Fruit fly (Drosophila melanogaster) whole organism, embryonic: ENCODE data around the gene CG17154.
A peak's percentile ranks its signal among the peaks of the same experiment; 100 is the strongest.

Experiments used
- Abd-B ChIP-seq: fragments of 200-800 bp; sonication (Bioruptor generic); optimal IDR thresholded peaks from 2 replicates; lab custom pipeline; 2018; ENCODE audit warnings: missing biosample characterization, mild to moderate bottlenecking, missing genetic modification characterization, moderate library complexity
- CG10979 ChIP-seq: fragments of 200-800 bp; sonication (Bioruptor generic); optimal IDR thresholded peaks from 2 replicates; lab custom pipeline; 2018; ENCODE audit warnings: missing biosample characterization, mild to moderate bottlenecking, missing genetic modification characterization, moderate library complexity
- CG12236 ChIP-seq: fragments of 200-800 bp; sonication (Bioruptor generic); optimal IDR thresholded peaks from 2 replicates; lab custom pipeline; 2016; ENCODE audit warnings: missing biosample characterization, missing genetic modification characterization
- CG13296 ChIP-seq: fragments of 200-800 bp; sonication (Bioruptor generic); optimal IDR thresholded peaks from 3 replicates; lab custom pipeline; 2018; ENCODE audit warnings: missing biosample characterization, mild to moderate bottlenecking, missing genetic modification characterization
- CG13624 ChIP-seq: fragments of 200-800 bp; sonication (Bioruptor generic); optimal IDR thresholded peaks from 2 replicates; lab custom pipeline; 2016; ENCODE audit warnings: missing biosample characterization, missing genetic modification characterization
- CG16815 ChIP-seq: fragments of 200-800 bp; sonication (Bioruptor generic); optimal IDR thresholded peaks from 3 replicates; lab custom pipeline; 2017; ENCODE audit warnings: missing biosample characterization, mild to moderate bottlenecking, missing genetic modification characterization
- CG17359 ChIP-seq: fragments of 200-800 bp; sonication (Bioruptor generic); optimal IDR thresholded peaks from 3 replicates; lab custom pipeline; 2018; ENCODE audit warnings: missing biosample characterization, mild to moderate bottlenecking, missing genetic modification characterization, moderate library complexity
- CG18262 ChIP-seq: fragments of 200-800 bp; optimal IDR thresholded peaks from 3 replicates; lab custom pipeline; 2019; ENCODE audit warnings: missing biosample characterization, mild to moderate bottlenecking, missing genetic modification characterization, moderate library complexity
- CG30403 ChIP-seq: fragments of 200-800 bp; sonication (Bioruptor generic); optimal IDR thresholded peaks from 3 replicates; lab custom pipeline; 2016; ENCODE audit warnings: missing biosample characterization, missing genetic modification characterization
- CG3163 ChIP-seq: fragments of 200-800 bp; sonication (Bioruptor generic); optimal IDR thresholded peaks from 3 replicates; lab custom pipeline; 2016; ENCODE audit warnings: missing biosample characterization, missing genetic modification characterization
- CG32532 ChIP-seq: fragments of 200-800 bp; sonication (Bioruptor generic); IDR thresholded peaks from 2 replicates; pipeline ENCODE4 v1.3.6; 2022; ENCODE audit warnings: missing biosample characterization, missing genetic modification characterization
- CG3281 ChIP-seq: fragments of 200-800 bp; sonication (Bioruptor generic); optimal IDR thresholded peaks from 3 replicates; lab custom pipeline; 2017; ENCODE audit warnings: missing biosample characterization, mild to moderate bottlenecking, missing genetic modification characterization
- CG4820 ChIP-seq: fragments of 200-800 bp; sonication (Bioruptor generic); optimal IDR thresholded peaks from 3 replicates; lab custom pipeline; 2016; ENCODE audit warnings: missing biosample characterization, missing genetic modification characterization
- CG6272 ChIP-seq: fragments of 200-800 bp; sonication (Bioruptor generic); IDR thresholded peaks from 2 replicates; pipeline ENCODE4 v1.3.6; 2022; ENCODE audit warnings: missing biosample characterization, missing genetic modification characterization
- CG7839 ChIP-seq: fragments of 200-800 bp; sonication (Bioruptor generic); optimal IDR thresholded peaks from 3 replicates; lab custom pipeline; 2018; ENCODE audit warnings: missing biosample characterization, mild to moderate bottlenecking, missing genetic modification characterization, moderate library complexity
- CG7928 ChIP-seq: fragments of 200-800 bp; sonication (Bioruptor generic); optimal IDR thresholded peaks from 2 replicates; lab custom pipeline; 2017; ENCODE audit warnings: missing biosample characterization, mild to moderate bottlenecking, missing genetic modification characterization
- CG8290 ChIP-seq, 3 experiments: fragments of 200-800 bp; sonication (Bioruptor generic); optimal IDR thresholded peaks; 2 replicates each; lab custom pipeline; 2016 to 2019; ENCODE audit warnings: missing biosample characterization in 3 of 3, missing genetic modification characterization in 3 of 3, mild to moderate bottlenecking in 2 of 3, moderate library complexity in 1 of 3
- CG9215 ChIP-seq: fragments of 200-800 bp; sonication (Bioruptor generic); IDR thresholded peaks from 2 replicates; pipeline ENCODE4 v1.3.6; 2022; ENCODE audit warnings: missing biosample characterization, missing genetic modification characterization
- CG9817 ChIP-seq: fragments of 200-800 bp; sonication (Bioruptor generic); optimal IDR thresholded peaks from 2 replicates; lab custom pipeline; 2018; ENCODE audit warnings: missing biosample characterization, mild to moderate bottlenecking, missing genetic modification characterization, moderate library complexity
- CG9932 ChIP-seq: fragments of 200-800 bp; sonication (Bioruptor generic); IDR thresholded peaks from 2 replicates; pipeline ENCODE4 v1.3.6; 2022; ENCODE audit warnings: missing biosample characterization, missing genetic modification characterization
- CoRest ChIP-seq: fragments of 200-800 bp; sonication (Bioruptor generic); optimal IDR thresholded peaks from 3 replicates; lab custom pipeline; 2018; ENCODE audit warnings: missing biosample characterization, mild to moderate bottlenecking, missing genetic modification characterization, moderate library complexity
- CrebB ChIP-seq: fragments of 200-800 bp; sonication (Bioruptor generic); optimal IDR thresholded peaks from 3 replicates; lab custom pipeline; 2018; ENCODE audit warnings: missing biosample characterization, mild to moderate bottlenecking, missing genetic modification characterization
- Dad ChIP-seq: fragments of 200-800 bp; sonication (Bioruptor generic); optimal IDR thresholded peaks from 3 replicates; lab custom pipeline; 2016; ENCODE audit warnings: missing biosample characterization, missing genetic modification characterization
- Deaf1 ChIP-seq: fragments of 200-800 bp; optimal IDR thresholded peaks from 3 replicates; lab custom pipeline; 2019; ENCODE audit warnings: missing biosample characterization, mild to moderate bottlenecking, missing genetic modification characterization, moderate library complexity
- Dref ChIP-seq: fragments of 200-800 bp; sonication (Bioruptor generic); IDR thresholded peaks from 2 replicates; pipeline ENCODE4 v1.3.6; 2022; ENCODE audit warnings: missing biosample characterization, missing genetic modification characterization
- Ets97D ChIP-seq: fragments of 200-800 bp; sonication (Bioruptor generic); optimal IDR thresholded peaks from 3 replicates; lab custom pipeline; 2016; ENCODE audit warnings: missing biosample characterization, missing genetic modification characterization
- Hr3 ChIP-seq: fragments of 200-800 bp; sonication (Bioruptor generic); optimal IDR thresholded peaks from 3 replicates; lab custom pipeline; 2016; ENCODE audit warnings: missing biosample characterization, missing genetic modification characterization
- Hr39 ChIP-seq: fragments of >200 bp; optimal IDR thresholded peaks from 2 replicates; lab custom pipeline; 2017
- Hr78 ChIP-seq, 2 experiments: fragments of 200-800 bp in 1 of 2; fragments of >200 bp in 1 of 2; sonication (Bioruptor generic) in 1 of 2; optimal IDR thresholded peaks; 2 replicates each; lab custom pipeline; 2017 to 2019; ENCODE audit warnings: missing biosample characterization in 2 of 2, missing genetic modification characterization in 2 of 2, mild to moderate bottlenecking in 1 of 2, moderate library complexity in 1 of 2
- NfI ChIP-seq: fragments of 200-800 bp; sonication (Bioruptor generic); optimal IDR thresholded peaks from 3 replicates; lab custom pipeline; 2018; ENCODE audit warnings: missing biosample characterization, mild to moderate bottlenecking, missing genetic modification characterization, moderate library complexity
- Rfx ChIP-seq: fragments of 200-800 bp; sonication (Bioruptor generic); IDR thresholded peaks from 2 replicates; pipeline ENCODE4 v1.3.6; 2022; ENCODE audit warnings: missing biosample characterization, missing genetic modification characterization
- Sox102F ChIP-seq: fragments of 200-800 bp; sonication (Bioruptor generic); optimal IDR thresholded peaks from 2 replicates; lab custom pipeline; 2018; ENCODE audit warnings: missing biosample characterization, mild to moderate bottlenecking, missing genetic modification characterization, moderate library complexity
- al ChIP-seq: fragments of 200-800 bp; sonication (Bioruptor generic); IDR thresholded peaks from 2 replicates; pipeline ENCODE4 v1.3.6; 2022; ENCODE audit warnings: missing biosample characterization, missing genetic modification characterization
- bab2 ChIP-seq: fragments of 200-800 bp; sonication (Bioruptor generic); optimal IDR thresholded peaks from 2 replicates; lab custom pipeline; 2016; ENCODE audit warnings: missing biosample characterization, missing genetic modification characterization
- crp ChIP-seq, 2 experiments: fragments of 200-800 bp; sonication (Bioruptor generic); optimal IDR thresholded peaks; 2 replicates in 1 of 2; 3 replicates in 1 of 2; lab custom pipeline; 2017; ENCODE audit warnings: missing biosample characterization in 2 of 2, missing genetic modification characterization in 2 of 2, mild to moderate bottlenecking in 1 of 2, moderate library complexity in 1 of 2
- cwo ChIP-seq: fragments of 200-800 bp; sonication (Bioruptor generic); optimal IDR thresholded peaks from 3 replicates; lab custom pipeline; 2017; ENCODE audit warnings: missing biosample characterization, missing genetic modification characterization, mild to moderate bottlenecking, moderate library complexity, missing genetic modification reagents
- ems ChIP-seq: fragments of 200-800 bp; sonication (Bioruptor generic); optimal IDR thresholded peaks from 3 replicates; lab custom pipeline; 2016; ENCODE audit warnings: missing biosample characterization, missing genetic modification characterization
- gsb-n ChIP-seq: fragments of 200-800 bp; sonication (Bioruptor generic); optimal IDR thresholded peaks from 3 replicates; lab custom pipeline; 2018; ENCODE audit warnings: missing biosample characterization, mild to moderate bottlenecking, missing genetic modification characterization
- ind ChIP-seq: fragments of 200-800 bp; sonication (Bioruptor generic); optimal IDR thresholded peaks from 3 replicates; lab custom pipeline; 2016; ENCODE audit warnings: missing biosample characterization, missing genetic modification characterization
- klu ChIP-seq: fragments of 200-800 bp; sonication (Bioruptor generic); IDR thresholded peaks from 2 replicates; pipeline ENCODE4 v1.3.6; 2022; ENCODE audit warnings: missing biosample characterization, missing genetic modification characterization
- onecut ChIP-seq: fragments of 200-800 bp; sonication (Bioruptor generic); IDR thresholded peaks from 2 replicates; pipeline ENCODE4 v1.3.6; 2022; ENCODE audit warnings: missing biosample characterization, missing genetic modification characterization
- pros ChIP-seq: fragments of 200-800 bp; sonication (Bioruptor generic); optimal IDR thresholded peaks from 3 replicates; lab custom pipeline; 2019; ENCODE audit warnings: missing biosample characterization, mild to moderate bottlenecking, missing genetic modification characterization, moderate library complexity
- schlank ChIP-seq: fragments of 200-800 bp; sonication (Bioruptor generic); optimal IDR thresholded peaks from 2 replicates; lab custom pipeline; 2018; ENCODE audit warnings: missing biosample characterization, mild to moderate bottlenecking, missing genetic modification characterization
- sim ChIP-seq: fragments of 200-800 bp; sonication (Bioruptor generic); IDR thresholded peaks from 2 replicates; pipeline ENCODE4 v1.3.6; 2022; ENCODE audit warnings: missing biosample characterization, missing genetic modification characterization
- slbo ChIP-seq: fragments of 200-800 bp; sonication (Bioruptor generic); IDR thresholded peaks from 2 replicates; pipeline ENCODE4 v1.3.6; 2022; ENCODE audit warnings: missing biosample characterization, missing genetic modification characterization
- ssp ChIP-seq: fragments of 200-800 bp; sonication (Bioruptor generic); IDR thresholded peaks from 2 replicates; pipeline ENCODE4 v1.3.6; 2022; ENCODE audit warnings: missing biosample characterization, missing genetic modification characterization
- tin ChIP-seq: fragments of 200-800 bp; sonication (Bioruptor generic); optimal IDR thresholded peaks from 3 replicates; lab custom pipeline; 2016; ENCODE audit warnings: missing biosample characterization, missing genetic modification characterization
- toy ChIP-seq: fragments of 200-800 bp; sonication (Bioruptor generic); IDR thresholded peaks from 2 replicates; pipeline ENCODE4 v1.3.6; 2022; ENCODE audit warnings: missing biosample characterization, missing genetic modification characterization
- unpg ChIP-seq: fragments of 200-800 bp; sonication (Bioruptor generic); optimal IDR thresholded peaks from 3 replicates; lab custom pipeline; 2018; ENCODE audit warnings: missing biosample characterization, mild to moderate bottlenecking, missing genetic modification characterization, moderate library complexity
- vvl ChIP-seq: fragments of 200-800 bp; sonication (Bioruptor generic); IDR thresholded peaks from 2 replicates; pipeline ENCODE4 v1.3.6; 2022; ENCODE audit warnings: missing biosample characterization, missing genetic modification characterization
- wek ChIP-seq: fragments of 200-800 bp; sonication (Bioruptor generic); optimal IDR thresholded peaks from 3 replicates; lab custom pipeline; 2018; ENCODE audit warnings: missing biosample characterization, mild to moderate bottlenecking, missing genetic modification characterization, moderate library complexity

CG17154 gene

DNA sequence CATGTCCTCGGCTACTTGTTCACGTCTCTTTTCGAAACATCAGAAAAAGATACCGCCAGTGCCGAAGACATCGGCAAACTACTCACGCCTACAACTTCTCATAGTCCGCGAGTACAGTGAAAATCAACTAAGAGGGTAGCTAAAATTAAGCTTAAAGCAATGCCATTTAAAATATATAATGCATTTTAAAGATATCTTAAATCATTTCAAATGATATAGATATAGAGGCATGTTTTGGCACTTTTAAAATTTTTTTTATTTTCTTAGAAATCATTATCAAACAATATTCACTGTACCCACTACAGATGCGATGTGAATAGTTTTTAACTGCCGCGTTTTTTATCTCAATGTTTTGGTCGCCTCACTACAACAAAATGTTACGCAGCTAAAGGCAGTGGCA lies 37.8 kb upstream of the CG17154 start (continued):
- no peak for TF ChIP-seq Dref (GFP tag; lab: Robert Waterston, UW)
- TF ChIP-seq schlank (tag; lab: Kevin White, UChicago): no peak
- peak; percentile 47 for TF ChIP-seq CG10979 (tag; lab: Kevin White, UChicago)
- peak; percentile 26 for TF ChIP-seq ind
- peak; percentile 33 for TF ChIP-seq Sox102F
- TF ChIP-seq pros (GFP tag; lab: Kevin White, UChicago): no peak
- TF ChIP-seq wek (GFP tag; lab: Kevin White, UChicago): no peak
- peak; percentile 65 for TF ChIP-seq slbo (GFP tag; lab: Robert Waterston, UW)
- no peak for TF ChIP-seq Hr78 (GFP tag; optimal IDR thresholded peaks at IDR 0.05; lab: Kevin White, UChicago)
- TF ChIP-seq Rfx (GFP tag; lab: Robert Waterston, UW): peak; percentile 61
- TF ChIP-seq Abd-B (GFP tag; lab: Kevin White, UChicago): peak; percentile 55
- peak; percentile 61 for TF ChIP-seq vvl (GFP tag; lab: Robert Waterston, UW)
- TF ChIP-seq CG7928 (GFP tag; lab: Kevin White, UChicago): no peak
- TF ChIP-seq CoRest (tag; lab: Kevin White, UChicago): peak; percentile 30
- TF ChIP-seq al (GFP tag; lab: Robert Waterston, UW): peak; percentile 45; the same call in 1 of the 2 replicates
- TF ChIP-seq unpg: peak; percentile 61
- no peak for TF ChIP-seq CG16815
- no peak for TF ChIP-seq Hr39 (lab: Kevin White, UChicago)
- no peak for TF ChIP-seq CG8290 (GFP tag; optimal IDR thresholded peaks at IDR 0.05; lab: Kevin White, UChicago)
- TF ChIP-seq CG8290 (tag; optimal IDR thresholded peaks at IDR 0.05; lab: Kevin White, UChicago): no peak
- TF ChIP-seq CrebB (tag; lab: Kevin White, UChicago): no peak
- peak; percentile 25 for TF ChIP-seq CG3281 (GFP tag; lab: Kevin White, UChicago)
- no peak for TF ChIP-seq CG9215 (GFP tag; lab: Robert Waterston, UW)
- TF ChIP-seq CG13624 (GFP tag; lab: Kevin White, UChicago): no peak
- no peak for TF ChIP-seq toy (GFP tag; lab: Robert Waterston, UW)
- no peak for TF ChIP-seq Ets97D (GFP tag; lab: Kevin White, UChicago)
- TF ChIP-seq CG3163 (GFP tag; lab: Kevin White, UChicago): no peak
- TF ChIP-seq cwo: no peak
- TF ChIP-seq Dad (GFP tag; lab: Kevin White, UChicago): no peak
- TF ChIP-seq Deaf1 (tag; lab: Kevin White, UChicago): peak; percentile 8
- peak; percentile 20 for TF ChIP-seq CG17359 (tag; lab: Kevin White, UChicago)
- peak; percentile 65 for TF ChIP-seq CG32532
- peak; percentile 18 for TF ChIP-seq gsb-n (tag; lab: Kevin White, UChicago)
- no peak for TF ChIP-seq klu (GFP tag; lab: Robert Waterston, UW)
- TF ChIP-seq Hr3 (GFP tag; lab: Kevin White, UChicago): peak; percentile 1
- TF ChIP-seq CG12236 (GFP tag; lab: Kevin White, UChicago): no peak
- TF ChIP-seq ems (GFP tag; lab: Kevin White, UChicago): no peak
- TF ChIP-seq ssp (GFP tag; lab: Robert Waterston, UW): 0 out of 2 replicates have a peak, but pooled peaks have one; percentile 13
- TF ChIP-seq CG9932 (GFP tag; lab: Robert Waterston, UW): peak; percentile 48
- peak; percentile 37 for TF ChIP-seq CG9817 (tag; lab: Kevin White, UChicago)
- TF ChIP-seq crp (GFP tag; optimal IDR thresholded peaks at IDR 0.05; lab: Kevin White, UChicago): no peak
- no peak for TF ChIP-seq NfI
- no peak for TF ChIP-seq onecut (GFP tag; lab: Robert Waterston, UW)
- TF ChIP-seq tin: no peak
- peak; percentile 8 for TF ChIP-seq bab2 (GFP tag; lab: Kevin White, UChicago)
- TF ChIP-seq CG30403 (GFP tag; lab: Kevin White, UChicago): peak; percentile 21
- 0 out of 2 replicates have a peak, but pooled peaks have one; percentile 23 for TF ChIP-seq CG6272 (GFP tag; lab: Robert Waterston, UW)
- TF ChIP-seq CG13296 (GFP tag; lab: Kevin White, UChicago): peak; percentile 37
- TF ChIP-seq CG4820 (GFP tag; lab: Kevin White, UChicago): peak; percentile 9
- TF ChIP-seq CG7839: peak; percentile 56
- TF ChIP-seq CG18262 (tag; lab: Kevin White, UChicago): peak; percentile 31
- TF ChIP-seq sim: no peak
